Comparison of ENCODE assay signal across 1 fruit fly cellular context in the genomic region with DNA sequence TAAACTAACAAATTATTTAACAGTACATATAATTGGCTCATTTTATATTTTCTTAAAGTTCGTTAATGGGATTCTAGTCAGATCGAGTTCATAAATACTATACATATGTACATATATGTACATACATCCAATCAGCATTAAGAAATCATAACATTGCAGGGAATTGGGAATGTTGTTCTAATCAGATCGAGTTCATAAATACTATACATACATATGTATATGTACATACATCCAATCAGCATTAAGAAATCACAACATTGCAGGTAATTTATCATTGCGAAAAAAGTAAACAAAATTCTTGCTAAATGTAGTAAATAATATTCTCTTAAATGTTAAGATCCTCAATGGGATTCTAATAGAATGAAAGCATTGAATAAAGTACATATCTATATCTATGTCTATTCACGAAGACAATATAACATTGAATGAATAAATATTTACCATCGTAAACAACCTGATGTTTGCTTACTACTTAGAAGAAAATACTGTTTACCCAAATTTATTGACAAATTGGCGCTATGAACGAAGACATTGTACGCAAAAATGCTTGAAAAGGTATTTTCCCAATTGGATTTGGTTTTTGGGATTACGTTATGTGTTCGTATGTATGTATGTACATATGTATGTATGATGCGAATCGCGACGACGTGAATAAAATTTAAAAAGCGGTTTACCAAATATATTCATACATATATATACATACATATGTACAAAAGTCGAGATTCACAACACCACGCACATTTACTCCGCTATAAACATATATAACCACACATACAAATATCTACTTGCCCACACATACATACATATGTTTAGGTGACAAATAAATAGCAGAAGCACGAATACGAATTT.
TF ChIP-seq lines count a peak whose summit lies in the region.

No protein-coding gene starts in this region.

TF ChIP-seq in whole organism, embryonic, 481 proteins besides CTCF, POLR2A, EP300 and RAD21 (continued from another document):
- no peak for TF ChIP-seq pan (optimal IDR thresholded peaks at IDR 0.05; lab: Kevin White, UChicago)
- peak in 1 of 2 experiments; percentile 32 for TF ChIP-seq pan (GFP tag; optimal IDR thresholded peaks at IDR 0.05 in 1 of 2, IDR thresholded peaks at IDR 0.05 in 1 of 2)
- peak; percentile 26; the same call in 1 of the 2 replicates for TF ChIP-seq danr (GFP tag; IDR thresholded peaks at IDR 0.05; lab: Robert Waterston, UW)
- TF ChIP-seq fd64A (GFP tag; optimal IDR thresholded peaks at IDR 0.05; lab: Kevin White, UChicago): peak; percentile 87
- peak; percentile 38 for TF ChIP-seq sima (GFP tag; optimal IDR thresholded peaks at IDR 0.05; lab: Kevin White, UChicago)
- peak in 1 of 3 experiments; percentile 71 for TF ChIP-seq lola (GFP tag; optimal IDR thresholded peaks at IDR 0.05; lab: Kevin White, UChicago)
- peak; percentile 64 for TF ChIP-seq CG7928 (GFP tag; optimal IDR thresholded peaks at IDR 0.05; lab: Kevin White, UChicago)
- peak; percentile 48; the same call in 2 of the 3 replicates for TF ChIP-seq so (GFP tag; IDR thresholded peaks at IDR 0.05; lab: Robert Waterston, UW)
- TF ChIP-seq odd (GFP tag; optimal IDR thresholded peaks at IDR 0.05; lab: Kevin White, UChicago): peak; percentile 86
- no peak for TF ChIP-seq H15 (GFP tag; IDR thresholded peaks at IDR 0.05; lab: Robert Waterston, UW)
- TF ChIP-seq pfk (GFP tag; optimal IDR thresholded peaks at IDR 0.05; lab: Kevin White, UChicago): peak; percentile 73
- TF ChIP-seq CG1792 (GFP tag; optimal IDR thresholded peaks at IDR 0.05; lab: Kevin White, UChicago): peak; percentile 57
- TF ChIP-seq zf30C (GFP tag; optimal IDR thresholded peaks at IDR 0.05; lab: Kevin White, UChicago): no peak
- TF ChIP-seq CG12942 (GFP tag; optimal IDR thresholded peaks at IDR 0.05; lab: Kevin White, UChicago): peak; percentile 47
- TF ChIP-seq CG18764 (GFP tag; optimal IDR thresholded peaks at IDR 0.05; lab: Kevin White, UChicago): peak; percentile 68
- peak; percentile 68; the same call in 1 of the 2 replicates for TF ChIP-seq Rfx (GFP tag; IDR thresholded peaks at IDR 0.05; lab: Robert Waterston, UW)
- TF ChIP-seq ken (GFP tag; IDR thresholded peaks at IDR 0.05; lab: Robert Waterston, UW): no peak
- TF ChIP-seq inv (GFP tag; IDR thresholded peaks at IDR 0.05; lab: Robert Waterston, UW; ENCODE audit: partially characterized antibody): no peak
- TF ChIP-seq CG12071 (GFP tag; optimal IDR thresholded peaks at IDR 0.05; lab: Kevin White, UChicago): peak; percentile 92
- no peak for TF ChIP-seq dm (GFP tag; optimal IDR thresholded peaks at IDR 0.05; lab: Kevin White, UChicago)
- TF ChIP-seq CG18262 (tag; optimal IDR thresholded peaks at IDR 0.05; lab: Kevin White, UChicago): peak; percentile 62
- TF ChIP-seq CG3281 (GFP tag; optimal IDR thresholded peaks at IDR 0.05; lab: Kevin White, UChicago): peak; percentile 90
- TF ChIP-seq gfzf (GFP tag; optimal IDR thresholded peaks at IDR 0.05; lab: Kevin White, UChicago): no peak
- peak; percentile 30; the same call in 1 of the 2 replicates for TF ChIP-seq CG11085 (GFP tag; IDR thresholded peaks at IDR 0.05; lab: Robert Waterston, UW)
- TF ChIP-seq CG3838 (GFP tag; optimal IDR thresholded peaks at IDR 0.05; lab: Kevin White, UChicago): peak; percentile 66
- TF ChIP-seq CG18476 (GFP tag; optimal IDR thresholded peaks at IDR 0.05; lab: Kevin White, UChicago): peak; percentile 59
- peak; percentile 44 for TF ChIP-seq Atf-2 (GFP tag; optimal IDR thresholded peaks at IDR 0.05; lab: Kevin White, UChicago)
- peak; percentile 45; the same call in 1 of the 2 replicates for TF ChIP-seq CG11247 (GFP tag; IDR thresholded peaks at IDR 0.05; lab: Robert Waterston, UW)
- TF ChIP-seq CG9932 (GFP tag; IDR thresholded peaks at IDR 0.05; lab: Robert Waterston, UW): no peak; the same call in 1 of the 2 replicates
- no peak for TF ChIP-seq hkb (optimal IDR thresholded peaks at IDR 0.05; lab: Kevin White, UChicago)
- TF ChIP-seq hkb (GFP tag; IDR thresholded peaks at IDR 0.05; lab: Robert Waterston, UW): peak; percentile 76
- TF ChIP-seq cwo (GFP tag; optimal IDR thresholded peaks at IDR 0.05; lab: Kevin White, UChicago): peak; percentile 75
- TF ChIP-seq Ada2b (GFP tag; IDR thresholded peaks at IDR 0.05; lab: Robert Waterston, UW): no peak; the same call in 1 of the 2 replicates
- TF ChIP-seq CG12659 (GFP tag; optimal IDR thresholded peaks at IDR 0.05; lab: Kevin White, UChicago): peak; percentile 79
- TF ChIP-seq CG32532 (GFP tag; IDR thresholded peaks at IDR 0.05; lab: Robert Waterston, UW): no peak; the same call in 1 of the 2 replicates
- peak; percentile 80; the same call in 1 of the 2 replicates for TF ChIP-seq CG14014 (GFP tag; IDR thresholded peaks at IDR 0.05; lab: Robert Waterston, UW)
- peak; percentile 85 for TF ChIP-seq CG15514 (GFP tag; optimal IDR thresholded peaks at IDR 0.05; lab: Kevin White, UChicago)
- TF ChIP-seq CG6854 (GFP tag; optimal IDR thresholded peaks at IDR 0.05; lab: Kevin White, UChicago): peak; percentile 76
- TF ChIP-seq CG2202 (tag; optimal IDR thresholded peaks at IDR 0.05; lab: Kevin White, UChicago): peak; percentile 75
- peak; percentile 7 for TF ChIP-seq CG13775 (GFP tag; optimal IDR thresholded peaks at IDR 0.05; lab: Kevin White, UChicago)
- TF ChIP-seq Sry-β (GFP tag; optimal IDR thresholded peaks at IDR 0.05; lab: Kevin White, UChicago): peak; percentile 48
- no peak for TF ChIP-seq shn (GFP tag; optimal IDR thresholded peaks at IDR 0.05; lab: Kevin White, UChicago)
- TF ChIP-seq Nf-YB (GFP tag; optimal IDR thresholded peaks at IDR 0.05; lab: Kevin White, UChicago): peak; percentile 76
- TF ChIP-seq NC2β (GFP tag; optimal IDR thresholded peaks at IDR 0.05; lab: Kevin White, UChicago): peak; percentile 34
- peak; percentile 87 for TF ChIP-seq Asciz (GFP tag; optimal IDR thresholded peaks at IDR 0.05; lab: Kevin White, UChicago)
- TF ChIP-seq Camta (GFP tag; optimal IDR thresholded peaks at IDR 0.05; lab: Kevin White, UChicago): peak; percentile 71
- peak; percentile 94 for TF ChIP-seq CrebB (tag; optimal IDR thresholded peaks at IDR 0.05; lab: Kevin White, UChicago)
- TF ChIP-seq wdn (GFP tag; IDR thresholded peaks at IDR 0.05; lab: Robert Waterston, UW): peak; percentile 47; the same call in 1 of the 2 replicates
- TF ChIP-seq Side (GFP tag; optimal IDR thresholded peaks at IDR 0.05; lab: Kevin White, UChicago): peak; percentile 53
- peak; percentile 85 for TF ChIP-seq CG10147 (GFP tag; optimal IDR thresholded peaks at IDR 0.05; lab: Kevin White, UChicago)
- no peak for TF ChIP-seq nom (GFP tag; optimal IDR thresholded peaks at IDR 0.05; lab: Kevin White, UChicago)
- no peak for TF ChIP-seq tll (GFP tag; optimal IDR thresholded peaks at IDR 0.05; lab: Kevin White, UChicago)
- peak; percentile 83 for TF ChIP-seq unpg (GFP tag; optimal IDR thresholded peaks at IDR 0.05; lab: Kevin White, UChicago)
- TF ChIP-seq BtbVII (GFP tag; optimal IDR thresholded peaks at IDR 0.05; lab: Kevin White, UChicago): peak; percentile 94
- peak; percentile 43; the same call in 1 of the 2 replicates for TF ChIP-seq E2f2 (GFP tag; IDR thresholded peaks at IDR 0.05; lab: Robert Waterston, UW)
- peak; percentile 89 for TF ChIP-seq CG15601 (tag; optimal IDR thresholded peaks at IDR 0.05; lab: Kevin White, UChicago)
- TF ChIP-seq gem (tag; optimal IDR thresholded peaks at IDR 0.05; lab: Kevin White, UChicago): peak; percentile 83
- peak; percentile 94 for TF ChIP-seq HmgZ (tag; optimal IDR thresholded peaks at IDR 0.05; lab: Kevin White, UChicago)
- TF ChIP-seq CG2120 (GFP tag; optimal IDR thresholded peaks at IDR 0.05; lab: Kevin White, UChicago): peak; percentile 76
- TF ChIP-seq Med (GFP tag; lab: Kevin White, UChicago): peak; percentile 90
- TF ChIP-seq CG2129 (GFP tag; IDR thresholded peaks at IDR 0.05; lab: Robert Waterston, UW; ENCODE audit: partially characterized antibody): no peak
- TF ChIP-seq CG17359 (tag; optimal IDR thresholded peaks at IDR 0.05; lab: Kevin White, UChicago): peak; percentile 88
- peak; percentile 93 for TF ChIP-seq CG33557 (GFP tag; optimal IDR thresholded peaks at IDR 0.05; lab: Kevin White, UChicago)
- TF ChIP-seq CG13296 (GFP tag; optimal IDR thresholded peaks at IDR 0.05; lab: Kevin White, UChicago): peak; percentile 94
- TF ChIP-seq onecut (GFP tag; IDR thresholded peaks at IDR 0.05; lab: Robert Waterston, UW): peak; percentile 72
- peak; percentile 36 for TF ChIP-seq CG8359 (GFP tag; optimal IDR thresholded peaks at IDR 0.05; lab: Kevin White, UChicago; ENCODE audit: borderline replicate concordance)
- TF ChIP-seq CG32772 (GFP tag; IDR thresholded peaks at IDR 0.05; lab: Robert Waterston, UW): no peak
- TF ChIP-seq CG4820 (GFP tag; optimal IDR thresholded peaks at IDR 0.05; lab: Kevin White, UChicago): peak; percentile 4
- peak; percentile 67 for TF ChIP-seq CG15479 (GFP tag; optimal IDR thresholded peaks at IDR 0.05; lab: Kevin White, UChicago)
- peak; percentile 68 for TF ChIP-seq CG11398 (GFP tag; optimal IDR thresholded peaks at IDR 0.05; lab: Kevin White, UChicago)
- TF ChIP-seq CG12391 (tag; optimal IDR thresholded peaks at IDR 0.05; lab: Kevin White, UChicago): peak; percentile 67
- TF ChIP-seq Tbp (GFP tag; optimal IDR thresholded peaks at IDR 0.05; lab: Kevin White, UChicago): no peak
- TF ChIP-seq CG5245 (GFP tag; optimal IDR thresholded peaks at IDR 0.05; lab: Kevin White, UChicago): peak; percentile 15
- peak; percentile 93 for TF ChIP-seq CG7987 (GFP tag; optimal IDR thresholded peaks at IDR 0.05; lab: Kevin White, UChicago)
- TF ChIP-seq fd96Cb (tag; optimal IDR thresholded peaks at IDR 0.05; lab: Kevin White, UChicago): peak; percentile 56
- peak; percentile 80 for TF ChIP-seq CG6683 (GFP tag; optimal IDR thresholded peaks at IDR 0.05; lab: Kevin White, UChicago)
- TF ChIP-seq Dbx (GFP tag; IDR thresholded peaks at IDR 0.05; lab: Robert Waterston, UW): peak; percentile 78; the same call in 2 of the 3 replicates
- peak; percentile 67 for TF ChIP-seq CG17912 (GFP tag; optimal IDR thresholded peaks at IDR 0.05; lab: Kevin White, UChicago)
- TF ChIP-seq CG10565 (GFP tag; optimal IDR thresholded peaks at IDR 0.05; lab: Kevin White, UChicago): no peak
- peak; percentile 34 for TF ChIP-seq CG8290 (GFP tag; optimal IDR thresholded peaks at IDR 0.05; lab: Kevin White, UChicago)
- TF ChIP-seq CG8290 (tag; optimal IDR thresholded peaks at IDR 0.05; lab: Kevin White, UChicago): peak in 1 of 2 experiments; percentile 78
- TF ChIP-seq otp (GFP tag; IDR thresholded peaks at IDR 0.05; lab: Robert Waterston, UW): peak; percentile 85
- TF ChIP-seq CG11696 (GFP tag; IDR thresholded peaks at IDR 0.05; lab: Robert Waterston, UW): no peak
- peak; percentile 31 to 60 for TF ChIP-seq Pdp1 (GFP tag; optimal IDR thresholded peaks at IDR 0.05; lab: Kevin White, UChicago)
